Worm (Caenorhabditis elegans): ENCODE results near the gene cutl-19.
A peak's percentile ranks its signal among the peaks of the same experiment; 100 is the strongest.

Gene cutl-19

DNA sequence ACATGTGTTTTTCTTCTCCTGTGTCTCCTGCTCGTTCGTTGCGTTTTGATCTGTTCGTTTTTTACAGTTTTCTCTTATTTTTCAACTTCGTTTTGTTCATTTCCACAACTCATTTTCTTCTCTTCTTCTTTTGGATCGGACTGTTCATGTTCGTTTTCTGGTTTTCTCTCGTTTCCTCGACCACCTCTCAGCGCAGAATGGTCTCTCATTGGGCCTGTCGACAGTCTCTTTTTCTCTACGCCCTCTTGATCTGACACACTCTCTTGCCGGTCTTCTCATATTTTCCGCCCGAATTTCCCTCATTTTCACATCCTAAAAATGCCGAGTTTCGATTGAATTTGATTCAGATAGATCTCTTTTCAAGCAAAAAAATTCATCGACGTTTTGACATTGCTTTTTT, 35.8 kb downstream of the cutl-19 start:
- no peak for TF ChIP-seq nhr-21 (tag; optimal IDR thresholded peaks at IDR 0.05)
- TF ChIP-seq mab-5 (tag; optimal IDR thresholded peaks at IDR 0.05), result no peak
- TF ChIP-seq ztf-4 (tag; optimal IDR thresholded peaks at IDR 0.05), result no peak
- TF ChIP-seq Y55F3AM.14 (GFP tag; optimal IDR thresholded peaks at IDR 0.05), result no peak
- TF ChIP-seq nhr-10 (tag; optimal IDR thresholded peaks at IDR 0.05), result no peak

DNA sequence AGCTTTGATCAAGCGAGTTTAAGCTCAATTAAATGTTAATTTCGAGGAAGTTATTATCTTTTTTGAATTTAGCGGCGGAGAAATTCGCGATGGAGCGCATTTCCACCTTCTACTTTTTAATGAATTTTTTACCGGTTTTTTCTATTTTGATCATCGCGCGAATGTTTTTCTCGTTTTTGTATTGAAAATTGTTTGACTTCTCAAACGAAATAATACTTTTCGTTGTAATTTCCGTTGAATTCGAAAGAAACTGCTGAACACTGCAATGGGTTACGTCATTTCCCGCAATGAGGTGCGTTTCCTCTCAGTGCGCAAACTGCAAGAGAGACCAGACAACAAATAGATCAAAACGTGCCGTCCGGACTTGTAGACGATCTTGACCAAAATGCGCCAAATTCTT, 36.2 kb downstream of the cutl-19 start:
- TF ChIP-seq ztf-4 (tag; optimal IDR thresholded peaks at IDR 0.05) (no peak), lsy-2 (tag; optimal IDR thresholded peaks at IDR 0.05) (no peak), mbf-1 (tag; optimal IDR thresholded peaks at IDR 0.05) (no peak), ceh-16 (tag; optimal IDR thresholded peaks at IDR 0.05) (no peak), unc-62 (GFP tag; optimal IDR thresholded peaks at IDR 0.05) (no peak), nhr-237 (tag; optimal IDR thresholded peaks at IDR 0.05) (no peak), fos-1 (tag; optimal IDR thresholded peaks at IDR 0.05) (peak; percentile 22), nhr-12 (tag; optimal IDR thresholded peaks at IDR 0.05) (no peak), ZK546.5 (tag; optimal IDR thresholded peaks at IDR 0.05) (no peak), lin-13 (GFP tag; optimal IDR thresholded peaks at IDR 0.05) (no peak), sma-9 (GFP tag; optimal IDR thresholded peaks at IDR 0.05) (no peak), sma-9 (tag; optimal IDR thresholded peaks at IDR 0.05) (no peak), nhr-129 (tag; optimal IDR thresholded peaks at IDR 0.05) (peak; percentile 42)

DNA sequence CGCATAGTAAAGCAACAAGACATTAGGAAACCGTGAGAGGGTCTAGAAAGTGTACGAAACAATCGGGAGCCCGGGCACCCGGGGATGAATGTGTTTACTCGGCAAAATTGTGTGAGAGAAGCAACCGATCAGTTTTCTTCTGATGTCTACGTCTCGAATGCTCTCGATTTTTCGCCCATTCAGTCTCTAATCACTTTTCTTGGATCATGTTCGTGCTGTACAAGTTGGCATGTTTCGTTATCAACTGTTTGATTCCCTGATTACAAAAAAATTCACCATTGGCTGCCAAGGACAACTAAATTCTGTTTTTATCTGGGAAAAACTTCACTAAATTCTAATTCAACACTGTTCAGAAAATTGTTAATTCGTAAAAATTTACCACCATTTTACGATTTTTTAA, 36.8 kb downstream of the cutl-19 start:
- TF ChIP-seq elt-1 (tag; optimal IDR thresholded peaks at IDR 0.05) (no peak), fos-1 (tag; optimal IDR thresholded peaks at IDR 0.05) (peak; percentile 51), nhr-129 (tag; optimal IDR thresholded peaks at IDR 0.05) (peak; percentile 33), crh-2 (tag; optimal IDR thresholded peaks at IDR 0.05) (no peak), peb-1 (tag; optimal IDR thresholded peaks at IDR 0.05) (no peak)

DNA sequence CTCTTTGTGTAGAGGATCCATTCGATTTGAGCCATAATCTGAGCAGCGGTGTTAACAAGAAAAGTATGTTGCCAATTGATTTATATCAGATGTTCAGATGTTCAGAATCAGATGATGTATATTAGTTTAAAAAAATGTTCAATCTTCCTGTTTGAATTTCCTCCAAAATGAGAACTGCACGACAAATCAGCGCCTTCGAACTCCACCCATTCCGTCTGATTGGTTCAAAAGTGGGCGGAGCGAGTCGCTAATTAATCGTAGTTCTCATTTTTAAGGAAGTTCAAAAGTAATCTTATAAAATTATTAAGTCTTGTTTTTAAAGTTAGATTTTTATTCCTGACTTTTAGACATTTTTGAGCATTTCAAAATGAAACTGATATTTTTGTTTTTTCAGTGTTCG, 38.2 kb downstream of the cutl-19 start:
- TF ChIP-seq sem-4 (tag; optimal IDR thresholded peaks at IDR 0.05) (no peak), alr-1 (tag; optimal IDR thresholded peaks at IDR 0.05) (no peak), nhr-10 (tag; optimal IDR thresholded peaks at IDR 0.05) (no peak), sma-9 (GFP tag; optimal IDR thresholded peaks at IDR 0.05) (no peak), sma-9 (tag; optimal IDR thresholded peaks at IDR 0.05) (no peak), sma-3 (GFP tag; optimal IDR thresholded peaks at IDR 0.05) (no peak), unc-62 (GFP tag; optimal IDR thresholded peaks at IDR 0.05) (no peak), elt-1 (tag; optimal IDR thresholded peaks at IDR 0.05) (no peak), C34F6.9 (tag; optimal IDR thresholded peaks at IDR 0.05) (no peak), lin-39 (tag; optimal IDR thresholded peaks at IDR 0.05) (no peak), nhr-237 (tag; optimal IDR thresholded peaks at IDR 0.05) (no peak), peb-1 (tag; optimal IDR thresholded peaks at IDR 0.05) (no peak), gmeb-1 (tag; optimal IDR thresholded peaks at IDR 0.05) (no peak), lin-13 (GFP tag; optimal IDR thresholded peaks at IDR 0.05) (no peak), nhr-25 (tag; optimal IDR thresholded peaks at IDR 0.05) (no peak), nhr-6 (tag; optimal IDR thresholded peaks at IDR 0.05) (no peak), unc-39 (tag; optimal IDR thresholded peaks at IDR 0.05) (no peak), skn-1 (tag; optimal IDR thresholded peaks at IDR 0.05) (no peak), mdl-1 (tag; optimal IDR thresholded peaks at IDR 0.05) (no peak), ztf-11 (tag; optimal IDR thresholded peaks at IDR 0.05) (no peak), ztf-1 (GFP tag; conservative IDR thresholded peaks at IDR 0.05) (no peak)

DNA sequence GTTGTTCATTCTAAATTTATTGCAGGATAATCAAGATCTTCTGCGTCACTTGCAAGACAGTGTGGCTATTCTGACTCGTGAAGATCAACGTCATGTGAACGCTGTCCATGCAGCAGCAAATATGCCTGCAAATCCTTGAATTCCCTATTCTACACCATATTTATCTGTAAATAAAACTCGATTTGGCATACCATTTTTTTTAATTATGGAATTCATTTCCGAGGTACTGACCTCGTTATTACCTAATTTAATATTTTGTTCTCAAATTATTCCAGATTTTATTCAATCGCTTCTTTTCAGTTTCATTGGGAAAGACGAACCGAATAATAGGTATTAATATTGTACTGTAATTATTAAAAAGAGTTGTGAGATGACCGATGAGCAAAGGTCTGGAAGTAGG, 43.8 kb downstream of the cutl-19 start, which contains the start of gene cid-1:
Gene cid-1, plus strand, starts transcription at position 301 of the 400 bp plus-strand sequence.
- TF ChIP-seq nhr-21 (tag; optimal IDR thresholded peaks at IDR 0.05) (no peak), aly-2 (tag; optimal IDR thresholded peaks at IDR 0.05) (no peak), elt-3 (tag; optimal IDR thresholded peaks at IDR 0.05) (no peak), ztf-1 (GFP tag; conservative IDR thresholded peaks at IDR 0.05) (no peak), lin-39 (tag; optimal IDR thresholded peaks at IDR 0.05) (no peak), nhr-12 (tag; optimal IDR thresholded peaks at IDR 0.05) (no peak), crh-2 (tag; optimal IDR thresholded peaks at IDR 0.05) (no peak), snpc-4 (tag; optimal IDR thresholded peaks at IDR 0.05) (no peak), C34F6.9 (tag; optimal IDR thresholded peaks at IDR 0.05) (no peak), zag-1 (tag; optimal IDR thresholded peaks at IDR 0.05) (no peak), sma-9 (GFP tag; optimal IDR thresholded peaks at IDR 0.05) (no peak), sma-9 (tag; optimal IDR thresholded peaks at IDR 0.05) (no peak), ZK546.5 (tag; optimal IDR thresholded peaks at IDR 0.05) (no peak)
